Worm (Caenorhabditis elegans) whole organism, early embryonic: ENCODE results near the gene irld-33.

ENCODE experiments used
- ama-1 ChIP-seq: fragments of 150-350 bp; optimal IDR thresholded peaks from 2 replicates; lab custom pipeline; 2014
- pes-1 ChIP-seq: fragments of 200-800 bp; sonication (Bioruptor generic); IDR thresholded peaks from 2 replicates; pipeline ENCODE4 v1.3.6; 2022; ENCODE audit warnings: missing genetic modification reagents, missing genetic modification characterization, missing compliant biosample characterization
- tra-4 ChIP-seq: sonication (generic microtip); optimal IDR thresholded peaks from 2 replicates; lab custom pipeline; 2017; ENCODE audit warnings: missing genetic modification characterization, missing compliant biosample characterization

DNA sequence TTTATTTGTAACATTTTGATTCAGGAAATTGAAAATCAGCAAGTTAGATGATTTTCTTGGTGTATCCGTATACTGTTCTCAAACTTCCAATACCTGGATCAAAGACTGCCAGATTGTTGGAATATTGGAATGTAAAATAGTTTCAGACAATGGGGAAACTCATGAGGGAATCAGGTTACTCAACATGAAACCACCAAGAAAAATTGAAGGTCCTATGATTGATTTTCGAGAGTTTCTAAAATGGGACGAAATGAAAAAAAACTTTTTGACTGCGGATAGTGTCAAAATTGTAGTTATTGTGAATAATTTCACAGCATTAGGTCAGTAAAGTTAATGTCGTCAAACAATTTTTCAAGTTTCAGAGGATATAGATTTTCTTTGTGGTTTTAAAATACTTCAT is 32.9 kb downstream of the irld-33 start, which contains the start of gene math-3:
- TF ChIP-seq pes-1 (GFP tag; lab: Robert Waterston, UW) = no peak
- TF ChIP-seq ama-1 (lab: Kevin White, UChicago) = no peak
- TF ChIP-seq tra-4 (tag; lab: Kevin White, UChicago) = no peak
